Fruit fly (Drosophila melanogaster): ENCODE data around the gene CG7878.
"Not testable (repeated sequence)": the region's sequence is repeated elsewhere in the genome, so short reads cannot be mapped to it uniquely, and the experiment has no call there.

CG7878 gene

DNA sequence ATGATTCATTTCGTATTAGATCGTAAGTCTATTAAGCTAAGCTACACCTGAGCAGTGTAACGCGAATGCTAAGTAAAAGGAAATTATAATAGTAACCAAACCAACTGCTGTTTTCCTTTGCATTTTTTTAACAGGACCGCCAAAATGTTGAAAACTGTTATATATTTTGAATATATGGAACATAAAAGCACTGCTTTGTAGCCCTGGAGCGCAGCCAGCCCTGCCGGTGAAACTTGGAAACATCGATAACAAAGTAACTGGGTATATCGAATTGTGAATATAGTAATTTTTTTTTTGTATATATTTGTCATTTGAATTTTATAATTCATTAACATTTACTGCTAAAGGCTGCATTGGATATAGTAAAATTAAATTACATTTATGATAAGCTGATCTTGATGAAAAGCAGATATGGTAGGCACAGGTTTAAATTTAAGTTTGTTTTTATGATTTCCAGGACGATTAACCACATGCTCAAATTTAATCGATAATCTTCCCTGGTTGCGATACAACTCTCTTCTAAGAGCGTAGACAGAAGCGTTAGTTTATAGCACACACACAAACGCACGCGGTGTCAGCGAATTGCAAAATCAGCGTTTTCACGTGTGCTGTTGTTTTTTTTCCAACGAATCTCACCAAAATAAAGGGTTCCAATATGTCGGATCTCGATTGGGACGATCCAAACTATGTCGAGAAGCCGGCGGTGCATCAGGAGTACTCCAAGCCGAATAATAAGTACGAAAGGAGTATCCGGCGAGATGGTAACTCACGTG, at the start of gene CG7878:
CG7878 (plus strand) TSS at position 528 of the 773 bp plus-strand sequence.
- TF ChIP-seq Dll (optimal IDR thresholded peaks at IDR 0.05) (no peak), psq (optimal IDR thresholded peaks at IDR 0.05) (no peak), pan (optimal IDR thresholded peaks at IDR 0.05) (no peak), usp (GFP tag; optimal IDR thresholded peaks at IDR 0.05) (no peak), CG8478 (optimal IDR thresholded peaks at IDR 0.05) (no peak), EcR (GFP tag; optimal IDR thresholded peaks at IDR 0.05) (no peak)

DNA sequence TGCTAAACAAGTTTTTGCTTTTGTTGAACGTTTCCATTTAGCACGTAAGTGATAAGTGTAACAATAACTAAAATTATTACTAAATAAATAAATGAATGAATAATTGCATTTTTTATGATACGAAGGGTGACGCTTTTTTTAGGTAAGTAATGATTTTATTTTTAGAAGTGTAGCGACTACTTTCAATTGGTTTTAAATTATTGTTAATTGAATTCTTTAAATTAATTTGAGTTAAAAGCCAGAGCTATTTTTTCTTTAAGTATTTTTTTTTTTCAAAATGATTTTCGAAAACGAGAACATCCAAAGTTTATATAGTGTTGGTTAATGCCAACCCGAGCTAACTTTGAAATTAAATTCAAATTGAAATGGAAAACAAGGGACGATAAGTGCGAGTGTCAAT, 35.6 kb upstream of the CG7878 start, which contains the start of gene CG7910:
CG7910 (plus strand) TSS at position 301 of the 400 bp plus-strand sequence.
- no peak for TF ChIP-seq CG8478 (optimal IDR thresholded peaks at IDR 0.05)
- no peak for TF ChIP-seq Dll (optimal IDR thresholded peaks at IDR 0.05)
- no peak for TF ChIP-seq pan (optimal IDR thresholded peaks at IDR 0.05)
- no peak for TF ChIP-seq usp (GFP tag; optimal IDR thresholded peaks at IDR 0.05)
- no peak for TF ChIP-seq EcR (GFP tag; optimal IDR thresholded peaks at IDR 0.05)
- TF ChIP-seq psq (optimal IDR thresholded peaks at IDR 0.05): no peak

DNA sequence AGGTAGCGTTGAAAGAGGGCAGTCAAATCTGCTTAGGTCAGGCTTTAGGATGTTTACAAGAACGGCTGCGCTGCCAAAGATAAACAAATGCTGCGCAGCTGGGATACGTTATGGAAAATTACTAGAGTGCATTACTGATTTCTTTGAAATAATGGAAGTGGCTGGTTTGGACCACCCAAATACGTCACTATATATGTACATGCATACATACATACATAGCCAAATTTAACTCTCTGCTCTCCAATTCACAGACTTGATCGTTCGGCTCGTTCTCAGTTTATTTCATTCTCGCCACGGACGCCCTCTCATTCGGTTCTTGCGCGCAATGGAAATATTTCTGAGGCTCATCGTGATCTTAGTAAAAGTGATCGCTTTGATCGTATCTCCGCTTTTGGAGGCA, 28.7 kb upstream of the CG7878 start, which contains the start of gene CG7900:
CG7900 (plus strand) TSS at position 301 of the 400 bp plus-strand sequence.
- not testable (repeated sequence) for TF ChIP-seq EcR (GFP tag; optimal IDR thresholded peaks at IDR 0.05); CG8478 (optimal IDR thresholded peaks at IDR 0.05); usp (GFP tag; optimal IDR thresholded peaks at IDR 0.05)

DNA sequence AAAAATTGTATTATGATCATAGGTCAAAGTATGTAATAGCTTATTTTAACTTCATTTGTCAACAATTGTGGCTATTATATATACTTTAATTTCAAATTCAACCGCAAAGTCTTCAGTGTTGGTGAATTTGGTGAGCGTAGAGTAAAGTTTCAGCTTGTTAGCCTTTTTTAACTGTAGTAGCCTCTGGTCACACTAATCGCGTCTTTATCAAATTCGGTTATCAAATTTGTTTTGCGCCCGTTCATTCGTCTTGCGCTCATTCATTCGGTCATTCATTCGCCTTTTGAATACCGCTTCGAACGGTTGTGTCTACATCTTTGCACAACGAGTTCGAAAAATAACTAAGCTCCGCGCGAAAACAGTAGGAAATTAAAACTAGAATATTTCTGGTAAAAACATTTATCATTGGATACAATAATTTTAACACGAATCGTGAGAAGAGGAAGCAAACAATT, 17.4 kb upstream of the CG7878 start, which contains the start of gene puc:
puc (plus strand) TSS at position 245 of the 455 bp plus-strand sequence.
- TF ChIP-seq psq (optimal IDR thresholded peaks at IDR 0.05) (no peak), usp (GFP tag; optimal IDR thresholded peaks at IDR 0.05) (no peak), pan (optimal IDR thresholded peaks at IDR 0.05) (no peak), Dll (optimal IDR thresholded peaks at IDR 0.05) (no peak), EcR (GFP tag; optimal IDR thresholded peaks at IDR 0.05) (no peak), CG8478 (optimal IDR thresholded peaks at IDR 0.05) (no peak)

DNA sequence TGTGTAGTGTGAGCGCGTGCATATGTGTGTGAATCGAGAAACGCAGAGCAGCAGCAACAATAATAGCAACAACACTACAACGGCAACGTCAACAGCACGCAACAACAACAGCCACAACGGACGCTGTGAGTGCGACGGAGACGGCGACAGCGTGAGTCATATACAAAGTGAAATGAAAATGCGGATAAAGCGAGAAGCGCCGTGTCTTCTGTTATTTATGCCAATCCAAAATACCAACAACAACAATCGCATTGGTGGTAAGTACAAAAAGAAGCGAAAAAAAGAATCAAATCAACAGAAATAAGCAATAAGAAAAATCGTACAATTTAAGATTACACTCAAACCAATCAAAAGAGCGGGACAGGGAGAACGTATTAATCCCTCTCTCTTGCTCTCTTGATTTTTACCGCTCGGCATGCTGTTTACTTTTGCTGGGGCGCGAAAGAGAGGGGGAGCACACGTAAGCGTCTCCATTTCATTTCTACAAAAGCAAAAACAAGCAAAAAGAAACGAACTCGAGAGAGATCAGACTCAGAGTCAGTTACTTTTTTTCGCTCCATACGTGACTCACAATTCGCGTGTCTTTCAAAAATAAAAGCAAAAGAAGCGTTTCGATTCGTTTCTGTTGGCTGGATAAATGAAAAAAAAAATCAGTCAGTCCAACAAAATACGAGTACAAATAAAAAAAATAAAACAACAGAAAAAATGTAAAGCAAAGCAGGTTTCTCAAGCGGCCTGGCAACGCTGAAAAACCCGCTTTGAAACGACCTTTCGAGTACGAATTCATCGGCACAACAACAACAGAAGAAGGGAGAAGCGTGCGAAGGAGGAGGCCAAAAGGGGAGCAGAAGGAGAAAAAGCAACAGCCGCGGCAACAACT, 16.4 kb upstream of the CG7878 start:
- peak; percentile 12 for TF ChIP-seq Dll (optimal IDR thresholded peaks at IDR 0.05)
- no peak for TF ChIP-seq usp (GFP tag; optimal IDR thresholded peaks at IDR 0.05)
- TF ChIP-seq psq (optimal IDR thresholded peaks at IDR 0.05): no peak
- TF ChIP-seq CG8478 (optimal IDR thresholded peaks at IDR 0.05): peak; percentile 61
- TF ChIP-seq EcR (GFP tag; optimal IDR thresholded peaks at IDR 0.05): peak in 1 of 2 experiments; percentile 27

DNA sequence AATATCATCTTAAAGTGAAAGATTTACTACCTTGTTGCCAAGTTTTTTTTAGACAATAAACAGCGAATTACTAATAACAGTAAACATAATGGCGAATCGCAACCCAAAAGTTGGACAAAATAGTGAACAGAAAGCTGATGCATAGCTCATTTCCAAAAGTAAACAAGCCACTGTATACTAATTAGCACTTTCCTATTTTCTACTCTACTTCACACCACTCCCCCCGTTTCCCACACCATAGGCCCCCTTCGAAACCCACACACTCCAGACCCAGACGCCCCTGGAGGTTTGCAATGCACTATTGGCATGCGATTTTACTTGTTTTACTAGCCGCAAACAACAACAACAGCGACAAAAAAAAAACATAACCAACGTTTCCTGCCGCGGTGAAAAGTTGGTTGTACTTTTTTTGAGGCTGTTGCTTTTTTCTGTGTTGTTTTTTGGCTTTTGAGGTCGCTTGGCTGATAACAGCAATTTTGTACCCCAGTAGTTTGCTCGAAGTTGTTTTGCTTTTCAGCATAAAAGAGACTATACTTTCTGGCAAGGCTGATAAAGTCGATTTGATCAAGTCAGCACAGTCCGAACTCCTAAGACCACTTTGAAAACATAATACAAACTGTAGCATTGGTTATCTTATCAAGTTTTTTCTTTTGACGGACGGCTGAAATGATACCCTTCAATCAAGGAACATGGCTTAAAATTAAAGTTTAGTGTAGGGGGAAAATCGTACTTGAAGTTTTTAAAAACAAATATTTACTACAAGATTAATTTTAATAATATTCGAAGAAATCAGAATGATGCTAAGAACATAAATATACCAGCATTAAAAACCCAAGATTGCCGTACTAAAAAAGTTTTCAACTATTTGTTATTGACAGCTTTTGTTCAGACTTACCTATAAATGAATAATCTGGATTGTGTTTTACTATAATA, 15.3 kb upstream of the CG7878 start:
- TF ChIP-seq Dll (optimal IDR thresholded peaks at IDR 0.05) (no peak), pan (optimal IDR thresholded peaks at IDR 0.05) (no peak), EcR (GFP tag; optimal IDR thresholded peaks at IDR 0.05) (no peak)

DNA sequence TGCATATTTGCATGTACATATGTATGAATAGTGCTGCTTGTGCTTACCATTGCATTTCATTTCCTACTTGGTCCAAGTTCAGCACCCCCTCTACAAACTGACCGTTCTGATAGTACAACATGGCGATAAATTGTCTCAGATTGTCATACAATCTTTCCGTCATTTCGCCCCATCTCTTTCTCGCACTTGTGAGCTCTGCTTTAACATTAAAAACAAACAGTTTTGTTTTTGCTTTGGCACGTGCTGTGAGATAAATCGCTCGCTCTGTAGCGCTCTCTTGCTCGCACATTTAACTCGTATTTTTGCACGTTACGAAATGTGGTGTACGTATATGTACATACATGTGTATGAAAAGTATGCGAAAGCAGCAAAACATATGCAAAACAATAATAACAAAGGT, 13.8 kb upstream of the CG7878 start:
- TF ChIP-seq pan (optimal IDR thresholded peaks at IDR 0.05) (no peak), CG8478 (optimal IDR thresholded peaks at IDR 0.05) (no peak), usp (GFP tag; optimal IDR thresholded peaks at IDR 0.05) (no peak), Dll (optimal IDR thresholded peaks at IDR 0.05) (no peak), EcR (GFP tag; optimal IDR thresholded peaks at IDR 0.05) (no peak), psq (optimal IDR thresholded peaks at IDR 0.05) (no peak)

DNA sequence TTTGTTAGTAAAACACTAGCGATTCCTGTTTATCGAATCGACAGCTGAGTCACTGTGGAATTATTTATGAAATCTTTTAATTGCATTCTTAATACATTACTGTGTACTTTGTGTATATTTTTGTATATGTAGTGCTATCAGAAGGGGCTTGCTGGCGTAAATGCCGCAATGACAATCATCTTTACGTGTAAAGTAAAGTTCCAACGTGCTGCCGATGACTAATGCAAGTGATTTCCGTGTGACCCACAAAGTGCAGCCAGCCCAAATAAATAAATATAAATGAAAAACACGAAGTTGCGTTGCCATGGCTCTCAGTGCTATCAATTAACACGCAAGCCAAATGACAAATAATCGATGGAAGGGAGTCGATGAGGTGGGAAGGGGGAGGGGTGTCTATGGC, 12.7 kb upstream of the CG7878 start:
- TF ChIP-seq Dll (optimal IDR thresholded peaks at IDR 0.05) (no peak), psq (optimal IDR thresholded peaks at IDR 0.05) (no peak), pan (optimal IDR thresholded peaks at IDR 0.05) (no peak), usp (GFP tag; optimal IDR thresholded peaks at IDR 0.05) (no peak), EcR (GFP tag; optimal IDR thresholded peaks at IDR 0.05) (no peak), CG8478 (optimal IDR thresholded peaks at IDR 0.05) (no peak)

DNA sequence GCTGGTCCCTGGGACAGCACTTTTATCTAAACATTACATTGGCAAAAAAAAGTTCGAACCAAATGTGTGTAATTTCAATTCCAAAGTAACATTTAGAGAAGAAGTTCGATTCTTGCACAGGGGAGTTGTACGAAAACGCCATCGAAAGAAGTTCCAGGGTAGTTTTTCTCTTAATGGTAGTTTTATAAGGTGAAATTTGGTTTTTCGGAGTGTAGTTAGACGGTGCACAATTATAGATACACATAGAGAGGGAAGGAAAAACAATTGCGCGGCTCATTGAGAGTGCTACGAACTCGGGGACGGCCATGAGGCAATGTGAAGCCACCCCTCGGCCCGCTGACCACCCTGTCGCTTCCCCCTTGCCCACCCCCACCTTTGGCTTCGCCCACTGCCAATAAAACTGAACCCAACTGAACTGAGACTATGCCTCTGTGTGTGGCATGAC, 12.3 kb upstream of the CG7878 start:
- TF ChIP-seq usp (GFP tag; optimal IDR thresholded peaks at IDR 0.05) (no peak), EcR (GFP tag; optimal IDR thresholded peaks at IDR 0.05) (peak in 1 of 2 experiments; percentile 52)

DNA sequence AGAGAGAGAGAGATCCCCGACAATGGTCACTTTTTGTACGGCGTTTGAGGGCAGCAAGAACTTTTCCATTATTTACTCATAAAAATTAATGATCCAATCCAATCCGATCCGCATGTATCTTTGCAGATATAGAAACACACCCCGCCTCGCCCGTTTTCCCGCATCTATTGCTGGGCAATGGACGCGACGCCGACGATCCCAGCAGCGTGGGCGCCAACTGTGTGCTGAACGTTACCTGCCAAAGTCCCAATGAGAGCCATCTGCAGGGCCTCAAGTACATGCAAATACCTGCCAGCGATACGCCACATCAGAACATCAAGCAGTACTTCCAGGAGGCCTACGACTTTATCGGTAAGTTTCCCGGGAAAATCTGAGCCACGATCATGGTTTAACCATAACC, 11.6 kb upstream of the CG7878 start:
- TF ChIP-seq CG8478 (optimal IDR thresholded peaks at IDR 0.05) (no peak), pan (optimal IDR thresholded peaks at IDR 0.05) (no peak), Dll (optimal IDR thresholded peaks at IDR 0.05) (no peak), psq (optimal IDR thresholded peaks at IDR 0.05) (no peak), EcR (GFP tag; optimal IDR thresholded peaks at IDR 0.05) (no peak), usp (GFP tag; optimal IDR thresholded peaks at IDR 0.05) (no peak)

DNA sequence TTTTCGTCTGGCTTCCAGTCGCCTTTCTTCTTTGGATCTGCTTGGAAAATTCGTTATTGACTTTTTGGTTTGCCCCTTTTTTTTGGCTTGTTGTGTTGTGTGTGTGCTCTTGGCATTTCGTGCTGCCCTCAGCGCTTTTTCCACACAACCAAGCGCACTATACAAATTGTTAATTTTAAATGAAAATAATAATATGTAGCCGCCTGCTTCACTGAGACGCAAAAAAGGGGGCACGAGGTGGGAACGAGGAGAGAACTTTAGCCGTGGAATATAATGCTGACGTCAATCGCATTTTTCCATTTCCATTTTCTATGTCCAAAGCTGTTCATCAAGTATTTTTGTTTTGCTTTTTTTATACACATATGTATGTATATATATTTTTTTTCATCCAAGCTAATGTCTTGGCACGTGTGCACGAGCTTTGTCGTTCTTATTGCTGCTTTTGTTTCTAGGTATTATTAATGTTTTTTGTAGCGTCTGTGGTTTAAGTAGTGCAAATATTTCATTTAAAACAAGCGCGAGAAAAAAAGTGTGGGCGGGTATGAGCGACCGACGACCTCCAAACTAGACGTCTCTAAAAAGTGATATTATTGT, 10.6 kb upstream of the CG7878 start:
- TF ChIP-seq Dll (optimal IDR thresholded peaks at IDR 0.05) (no peak), CG8478 (optimal IDR thresholded peaks at IDR 0.05) (no peak), usp (GFP tag; optimal IDR thresholded peaks at IDR 0.05) (no peak), psq (optimal IDR thresholded peaks at IDR 0.05) (no peak), pan (optimal IDR thresholded peaks at IDR 0.05) (no peak), EcR (GFP tag; optimal IDR thresholded peaks at IDR 0.05) (no peak)

Data from whole organism.